Fruit fly (Drosophila melanogaster): ENCODE results near the gene ss.

Gene ss

dm6 chr3R:16442937-16443336, 39.4 kb upstream of the ss start, which contains the start of the genes Ttc1 and CG14882 (continued):
- TF ChIP-seq psq (GFP tag; optimal IDR thresholded peaks at IDR 0.05) (peak; percentile 83), Myc (optimal IDR thresholded peaks at IDR 0.05) (peak; percentile 80), Jra (GFP tag; optimal IDR thresholded peaks at IDR 0.05) (peak; percentile 94), ey (GFP tag; optimal IDR thresholded peaks at IDR 0.05) (peak; percentile 91), HLH106 (tag; optimal IDR thresholded peaks at IDR 0.05) (peak; percentile 77), woc (GFP tag; optimal IDR thresholded peaks at IDR 0.05) (peak; percentile 86), br (GFP tag; optimal IDR thresholded peaks at IDR 0.05) (peak; percentile 92), Hr83 (GFP tag; optimal IDR thresholded peaks at IDR 0.05; ENCODE audit: poor library complexity, severe bottlenecking) (no peak), usp (GFP tag; optimal IDR thresholded peaks at IDR 0.05) (no peak), foxo (GFP tag; optimal IDR thresholded peaks at IDR 0.05) (peak; percentile 54 to 95), Vsx2 (GFP tag; optimal IDR thresholded peaks at IDR 0.05; ENCODE audit: partially characterized antibody) (no peak), GATAd (GFP tag; optimal IDR thresholded peaks at IDR 0.05) (no peak), Dfd (GFP tag; optimal IDR thresholded peaks at IDR 0.05) (no peak), Hr78 (GFP tag; optimal IDR thresholded peaks at IDR 0.05) (no peak)

DNA sequence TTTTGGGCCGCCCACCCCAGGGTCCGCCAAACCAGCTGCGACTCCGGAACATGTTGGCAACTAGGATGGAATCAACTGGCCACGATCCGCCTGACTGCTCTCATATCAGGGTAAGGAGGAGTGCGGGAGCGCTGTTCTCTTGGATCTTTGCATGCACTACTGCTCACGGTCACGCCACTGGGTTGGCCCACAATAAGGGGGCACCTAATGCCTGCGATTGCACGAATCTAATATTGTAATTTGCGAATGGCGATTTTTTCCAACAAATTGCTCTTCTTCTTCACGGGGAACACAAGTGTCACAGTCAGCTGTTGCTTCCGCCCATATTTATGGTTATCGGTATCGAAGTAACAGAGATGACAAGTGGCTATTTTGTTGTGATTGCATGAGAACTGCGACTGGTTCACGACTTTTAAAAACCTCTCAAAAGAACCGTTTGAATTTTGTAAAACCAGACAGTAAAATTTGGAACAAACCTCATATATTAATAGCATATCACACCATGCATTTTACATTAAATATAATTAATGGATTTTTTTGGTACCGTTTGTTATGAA, 38.0 kb upstream of the ss start, which contains the start of gene ema:
Gene ema, minus strand, starts transcription at position 295 of the 557 bp plus-strand sequence.
- peak; percentile 6 for TF ChIP-seq ey (GFP tag; optimal IDR thresholded peaks at IDR 0.05)
- TF ChIP-seq Sp1 (GFP tag; optimal IDR thresholded peaks at IDR 0.05) = peak; percentile 12
- TF ChIP-seq foxo (GFP tag; optimal IDR thresholded peaks at IDR 0.05) = peak in 1 of 2 experiments; percentile 36
- peak; percentile 79 for TF ChIP-seq woc (GFP tag; optimal IDR thresholded peaks at IDR 0.05)
- peak; percentile 50 for TF ChIP-seq Hr83 (GFP tag; optimal IDR thresholded peaks at IDR 0.05; ENCODE audit: poor library complexity, severe bottlenecking)
- peak; percentile 27 for TF ChIP-seq CG9705 (GFP tag; optimal IDR thresholded peaks at IDR 0.05)
- no peak for TF ChIP-seq tai (GFP tag; optimal IDR thresholded peaks at IDR 0.05)
- no peak for TF ChIP-seq Rel (GFP tag; optimal IDR thresholded peaks at IDR 0.05)
- peak; percentile 45 for TF ChIP-seq Rel (tag; optimal IDR thresholded peaks at IDR 0.05)
- TF ChIP-seq rgr (GFP tag; optimal IDR thresholded peaks at IDR 0.05) = peak; percentile 16
- peak; percentile 37 for TF ChIP-seq HLH106 (tag; optimal IDR thresholded peaks at IDR 0.05)
- peak; percentile 9 for TF ChIP-seq sv (GFP tag; optimal IDR thresholded peaks at IDR 0.05)
- TF ChIP-seq CG32264 (GFP tag; optimal IDR thresholded peaks at IDR 0.05) = no peak
- TF ChIP-seq Myc (optimal IDR thresholded peaks at IDR 0.05) = peak; percentile 28
- no peak for TF ChIP-seq Abd-B (GFP tag; optimal IDR thresholded peaks at IDR 0.05)

dm6 chr3R:16436374-16437037, 33.0 kb upstream of the ss start, which contains the start of gene mRpS33:
TSS of gene mRpS33 (minus strand) at chr3R:16436597.
- TF ChIP-seq lola (GFP tag; optimal IDR thresholded peaks at IDR 0.05) = no peak
- TF ChIP-seq N (GFP tag; optimal IDR thresholded peaks at IDR 0.05) = no peak
- no peak for TF ChIP-seq br (GFP tag; optimal IDR thresholded peaks at IDR 0.05)
- no peak for TF ChIP-seq Hr78 (GFP tag; optimal IDR thresholded peaks at IDR 0.05)
- no peak for TF ChIP-seq ey (GFP tag; optimal IDR thresholded peaks at IDR 0.05)
- TF ChIP-seq dmrt93B (GFP tag; optimal IDR thresholded peaks at IDR 0.05) = no peak
- TF ChIP-seq Jra (GFP tag; optimal IDR thresholded peaks at IDR 0.05) = no peak
- no peak for TF ChIP-seq Abd-B (GFP tag; optimal IDR thresholded peaks at IDR 0.05)
- TF ChIP-seq sage (GFP tag; optimal IDR thresholded peaks at IDR 0.05) = no peak
- no peak for TF ChIP-seq Hr83 (GFP tag; optimal IDR thresholded peaks at IDR 0.05; ENCODE audit: poor library complexity, severe bottlenecking)
- no peak for TF ChIP-seq pan (optimal IDR thresholded peaks at IDR 0.05)
- TF ChIP-seq sv (GFP tag; optimal IDR thresholded peaks at IDR 0.05) = no peak

dm6 chr3R:16434599-16434998, 31.1 kb upstream of the ss start, which contains the start of gene CG14881:
TSS of gene CG14881 (plus strand) at chr3R:16434899.
- TF ChIP-seq GATAd (GFP tag; optimal IDR thresholded peaks at IDR 0.05) = no peak
- TF ChIP-seq usp (GFP tag; optimal IDR thresholded peaks at IDR 0.05) = no peak
- TF ChIP-seq CrebA (GFP tag; optimal IDR thresholded peaks at IDR 0.05; ENCODE audit: borderline replicate concordance) = no peak
- TF ChIP-seq h (GFP tag; optimal IDR thresholded peaks at IDR 0.05) = no peak
- TF ChIP-seq Jra (GFP tag; optimal IDR thresholded peaks at IDR 0.05) = no peak
- no peak for TF ChIP-seq ey (GFP tag; optimal IDR thresholded peaks at IDR 0.05)
- no peak for TF ChIP-seq rgr (GFP tag; optimal IDR thresholded peaks at IDR 0.05)
- TF ChIP-seq Vsx2 (GFP tag; optimal IDR thresholded peaks at IDR 0.05; ENCODE audit: partially characterized antibody) = no peak
- TF ChIP-seq CG9705 (GFP tag; optimal IDR thresholded peaks at IDR 0.05) = no peak
- TF ChIP-seq pan (optimal IDR thresholded peaks at IDR 0.05) = no peak
- TF ChIP-seq Dfd (GFP tag; optimal IDR thresholded peaks at IDR 0.05) = no peak
- TF ChIP-seq sage (GFP tag; optimal IDR thresholded peaks at IDR 0.05) = no peak
- no peak for TF ChIP-seq fru (GFP tag; optimal IDR thresholded peaks at IDR 0.05)
- no peak for TF ChIP-seq sv (GFP tag; optimal IDR thresholded peaks at IDR 0.05)
- TF ChIP-seq Abd-B (GFP tag; optimal IDR thresholded peaks at IDR 0.05) = no peak
